Worm (Caenorhabditis elegans) whole organism, L4 larva: ENCODE measurements around the gene K08F9.3.

Experiments used
- F37D6.2 ChIP-seq: sonication (generic microtip); optimal IDR thresholded peaks from 2 replicates; lab custom pipeline; 2016; ENCODE audit warnings: mild to moderate bottlenecking, missing genetic modification characterization, missing compliant biosample characterization
- Y5F2A.4 ChIP-seq: fragments of 200-800 bp; sonication (Bioruptor generic); optimal IDR thresholded peaks from 2 replicates; lab custom pipeline; 2018; ENCODE audit warnings: mild to moderate bottlenecking, missing genetic modification characterization, missing compliant biosample characterization
- ZK337.2 ChIP-seq: fragments of 200-800 bp; sonication (Bioruptor generic); IDR thresholded peaks from 2 replicates; pipeline ENCODE4 v1.3.6; 2022; ENCODE audit warnings: missing genetic modification reagents, missing genetic modification characterization, missing compliant biosample characterization
- aha-1 ChIP-seq: fragments of 150-350 bp; peaks from one replicate; lab custom pipeline; 2014; ENCODE audit warnings: missing biosample characterization, missing genetic modification characterization
- daf-16 ChIP-seq, 3 experiments: sonication (generic microtip); optimal IDR thresholded peaks; 2 replicates each; lab custom pipeline; 2016 to 2017; ENCODE audit warnings: missing genetic modification characterization in 3 of 3, missing genetic modification reagents in 3 of 3, mild to moderate bottlenecking in 2 of 3, missing compliant biosample characterization in 2 of 3, missing biosample characterization in 1 of 3, moderate library complexity in 1 of 3
- jun-1 ChIP-seq: fragments of 150-350 bp; optimal IDR thresholded peaks from 2 replicates; lab custom pipeline; 2014; ENCODE audit warnings: missing biosample characterization, missing genetic modification reagents, missing genetic modification characterization
- lsy-2 ChIP-seq, 2 experiments: fragments of 150-350 bp in 1 of 2; sonication (generic microtip) in 1 of 2; optimal IDR thresholded peaks; 2 replicates each; lab custom pipeline; 2014 to 2017; ENCODE audit warnings: missing biosample characterization in 2 of 2, missing genetic modification characterization in 2 of 2
- mdt-29 ChIP-seq: fragments of 200-800 bp; sonication (Bioruptor generic); IDR thresholded peaks from 2 replicates; pipeline ENCODE4 v1.3.6; 2022; ENCODE audit warnings: missing genetic modification reagents, missing genetic modification characterization, missing compliant biosample characterization
- nhr-237 ChIP-seq: sonication (generic microtip); optimal IDR thresholded peaks from 2 replicates; lab custom pipeline; 2017; ENCODE audit warnings: missing biosample characterization, missing genetic modification characterization
- snpc-4 ChIP-seq: fragments of 150-350 bp; optimal IDR thresholded peaks from 2 replicates; lab custom pipeline; 2014; ENCODE audit warnings: missing biosample characterization, missing genetic modification characterization
- zfp-2 ChIP-seq: sonication (generic microtip); optimal IDR thresholded peaks from 2 replicates; lab custom pipeline; 2016; ENCODE audit warnings: mild to moderate bottlenecking, missing genetic modification characterization, missing compliant biosample characterization
- ztf-11 ChIP-seq: fragments of 150-350 bp; optimal IDR thresholded peaks from 2 replicates; lab custom pipeline; 2014; ENCODE audit warnings: missing biosample characterization, missing genetic modification characterization

DNA sequence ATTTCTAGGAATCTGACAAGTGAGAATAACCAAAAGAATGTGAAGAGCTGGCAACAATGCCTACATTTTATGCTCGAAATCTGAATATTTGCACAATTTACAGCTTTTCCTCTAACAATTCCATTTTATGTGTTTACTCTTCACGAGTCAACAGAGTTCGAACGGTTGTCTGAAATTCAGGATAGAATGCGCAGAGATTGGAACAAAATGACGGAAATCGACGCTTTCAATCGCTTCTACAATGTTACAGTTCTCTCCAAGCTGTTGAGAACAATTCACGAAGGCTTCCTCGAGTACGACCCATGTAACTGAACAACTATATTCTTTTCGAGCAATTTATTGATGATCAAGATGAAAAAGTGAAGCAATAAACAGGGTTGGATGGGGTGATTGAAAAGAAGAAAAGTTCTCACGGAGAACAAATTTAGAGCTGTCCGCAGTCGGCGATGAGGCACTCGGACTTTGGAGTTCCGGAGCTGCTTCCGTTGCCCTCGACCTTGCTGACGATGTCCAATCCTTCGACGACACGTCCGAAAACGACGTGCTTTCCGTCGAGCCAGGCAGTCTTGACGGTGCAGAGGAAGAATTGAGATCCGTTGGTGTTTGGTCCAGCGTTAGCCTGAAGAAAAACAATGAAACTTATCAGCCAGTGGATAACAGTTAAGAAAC is 46.0 kb downstream of the K08F9.3 start, which contains the start of gene Y75B12B.3:
- TF ChIP-seq mdt-29 (GFP tag; lab: Robert Waterston, UW): 0 out of 2 replicates have a peak, but pooled peaks have one; percentile 42
- no peak for TF ChIP-seq jun-1 (tag; lab: Kevin White, UChicago)
- no peak for TF ChIP-seq nhr-237
- peak in 1 of 2 experiments; percentile 1 for TF ChIP-seq lsy-2 (tag; optimal IDR thresholded peaks at IDR 0.05; lab: Kevin White, UChicago)
- TF ChIP-seq F37D6.2 (tag; lab: Kevin White, UChicago): no peak
- no peak for TF ChIP-seq daf-16 (GFP tag; optimal IDR thresholded peaks at IDR 0.05; lab: Kevin White, UChicago)
- no peak for TF ChIP-seq daf-16 (tag; optimal IDR thresholded peaks at IDR 0.05; lab: Kevin White, UChicago)
- TF ChIP-seq zfp-2: no peak
- TF ChIP-seq aha-1 (tag; lab: Kevin White, UChicago): peak; percentile 75
- TF ChIP-seq ztf-11: no peak
- TF ChIP-seq ZK337.2: no peak
- no peak for TF ChIP-seq snpc-4 (tag; lab: Kevin White, UChicago)
- no peak for TF ChIP-seq Y5F2A.4 (GFP tag; lab: Kevin White, UChicago)
